Worm (Caenorhabditis elegans) whole organism, L4/young adult: ENCODE data around the gene B0252.5.

ENCODE experiments used
- W03F9.2 ChIP-seq: fragments of 150-350 bp; optimal IDR thresholded peaks from 2 replicates; lab custom pipeline; 2014; ENCODE audit warnings: missing biosample characterization, missing genetic modification characterization
- dao-5 ChIP-seq: sonication (generic microtip); optimal IDR thresholded peaks from 2 replicates; lab custom pipeline; 2016; ENCODE audit warnings: missing genotype, missing genetic modification characterization, moderate library complexity, missing compliant biosample characterization
- him-1 ChIP-seq: sonication (generic microtip); optimal IDR thresholded peaks from 2 replicates; lab custom pipeline; 2016; ENCODE audit warnings: missing genotype, missing genetic modification reagents, missing genetic modification characterization, missing compliant biosample characterization

ce11 chrII:6888211-6888610 lies 30.5 kb downstream of the B0252.5 start:
- TF ChIP-seq him-1 (tag; lab: Kevin White, UChicago) (peak; percentile 11), W03F9.2 (peak; percentile 37), dao-5 (tag; lab: Kevin White, UChicago) (no peak)
